Comparison of ENCODE assay signal across 1 fruit fly cellular context in genomic region chr3L:5277942-5278341, dm6.
TF ChIP-seq lines count a peak whose summit lies in the region.

shep (minus strand) TSS chr3L:5277944.

TF ChIP-seq in whole organism, embryonic, 481 proteins besides CTCF, POLR2A, EP300 and RAD21 (continued from another document and continues in another):
- peak; percentile 62 for TF ChIP-seq CG5180 (GFP tag; optimal IDR thresholded peaks at IDR 0.05; lab: Kevin White, UChicago)
- no peak for TF ChIP-seq CG16813 (GFP tag; IDR thresholded peaks at IDR 0.05; lab: Robert Waterston, UW; ENCODE audit: partially characterized antibody)
- peak; percentile 57 for TF ChIP-seq CG31365 (tag; optimal IDR thresholded peaks at IDR 0.05; lab: Kevin White, UChicago)
- no peak for TF ChIP-seq Dip2 (GFP tag; IDR thresholded peaks at IDR 0.05; lab: Robert Waterston, UW)
- peak; percentile 89 for TF ChIP-seq az2 (GFP tag; optimal IDR thresholded peaks at IDR 0.05; lab: Kevin White, UChicago)
- TF ChIP-seq eyg (GFP tag; optimal IDR thresholded peaks at IDR 0.05; lab: Kevin White, UChicago): peak; percentile 10
- TF ChIP-seq Dll (GFP tag; IDR thresholded peaks at IDR 0.05; lab: Robert Waterston, UW; ENCODE audit: partially characterized antibody): 0 out of 4 replicates have a peak, but pooled peaks have one; percentile 39
- peak; percentile 66 for TF ChIP-seq Bteb2 (GFP tag; optimal IDR thresholded peaks at IDR 0.05; lab: Kevin White, UChicago)
- peak; percentile 84 for TF ChIP-seq CG10366 (GFP tag; IDR thresholded peaks at IDR 0.05; lab: Robert Waterston, UW)
- peak; percentile 47 for TF ChIP-seq CG3995 (GFP tag; optimal IDR thresholded peaks at IDR 0.05; lab: Kevin White, UChicago)
- TF ChIP-seq NK7.1 (GFP tag; optimal IDR thresholded peaks at IDR 0.05; lab: Kevin White, UChicago): peak; percentile 40
- peak; percentile 92 for TF ChIP-seq so (GFP tag; IDR thresholded peaks at IDR 0.05; lab: Robert Waterston, UW)
- peak in 1 of 2 experiments; percentile 0 for TF ChIP-seq insv (GFP tag; optimal IDR thresholded peaks at IDR 0.05; lab: Kevin White, UChicago)
- peak; percentile 90 for TF ChIP-seq Meics (GFP tag; optimal IDR thresholded peaks at IDR 0.05; lab: Kevin White, UChicago)
- peak; percentile 91 for TF ChIP-seq slbo (GFP tag; IDR thresholded peaks at IDR 0.05; lab: Robert Waterston, UW)
- TF ChIP-seq Sin3A (optimal IDR thresholded peaks at IDR 0.05; lab: Kevin White, UChicago): no peak
- peak; percentile 85 for TF ChIP-seq CG11247 (GFP tag; IDR thresholded peaks at IDR 0.05; lab: Robert Waterston, UW)
- TF ChIP-seq Asciz (GFP tag; optimal IDR thresholded peaks at IDR 0.05; lab: Kevin White, UChicago): peak; percentile 86
- TF ChIP-seq Hr39 (optimal IDR thresholded peaks at IDR 0.05; lab: Kevin White, UChicago): no peak
- no peak for TF ChIP-seq hkb (optimal IDR thresholded peaks at IDR 0.05; lab: Kevin White, UChicago)
- peak; percentile 93 for TF ChIP-seq hkb (GFP tag; IDR thresholded peaks at IDR 0.05; lab: Robert Waterston, UW)
- TF ChIP-seq CG2120 (GFP tag; optimal IDR thresholded peaks at IDR 0.05; lab: Kevin White, UChicago): peak; percentile 88
- peak; percentile 20 for TF ChIP-seq MESR4 (GFP tag; optimal IDR thresholded peaks at IDR 0.05; lab: Kevin White, UChicago)
- TF ChIP-seq CG11504 (tag; optimal IDR thresholded peaks at IDR 0.05; lab: Kevin White, UChicago): peak; percentile 92
- TF ChIP-seq cg (GFP tag; optimal IDR thresholded peaks at IDR 0.05; lab: Kevin White, UChicago): no peak
- peak; percentile 44 for TF ChIP-seq Bdp1 (GFP tag; optimal IDR thresholded peaks at IDR 0.05; lab: Kevin White, UChicago)
- peak; percentile 87 for TF ChIP-seq Gug (GFP tag; IDR thresholded peaks at IDR 0.05; lab: Robert Waterston, UW)
- no peak for TF ChIP-seq BEAF-32 (GFP tag; optimal IDR thresholded peaks at IDR 0.05; lab: Kevin White, UChicago)
- TF ChIP-seq Oli (tag; optimal IDR thresholded peaks at IDR 0.05; lab: Kevin White, UChicago): peak; percentile 93
- peak; percentile 62 for TF ChIP-seq CG16863 (GFP tag; optimal IDR thresholded peaks at IDR 0.05; lab: Kevin White, UChicago)
- peak; percentile 80 for TF ChIP-seq CG3726 (GFP tag; IDR thresholded peaks at IDR 0.05; lab: Robert Waterston, UW)
- TF ChIP-seq NfI (GFP tag; optimal IDR thresholded peaks at IDR 0.05; lab: Kevin White, UChicago): peak; percentile 88
- TF ChIP-seq zf30C (GFP tag; optimal IDR thresholded peaks at IDR 0.05; lab: Kevin White, UChicago): peak; percentile 16
- no peak for TF ChIP-seq Lpt (GFP tag; optimal IDR thresholded peaks at IDR 0.05; lab: Kevin White, UChicago)
- TF ChIP-seq CG33557 (GFP tag; optimal IDR thresholded peaks at IDR 0.05; lab: Kevin White, UChicago): peak; percentile 80
- peak; percentile 94 for TF ChIP-seq vvl (GFP tag; IDR thresholded peaks at IDR 0.05; lab: Robert Waterston, UW)
- TF ChIP-seq abd-A (tag; optimal IDR thresholded peaks at IDR 0.05; lab: Kevin White, UChicago): peak; percentile 71
- TF ChIP-seq CG14050 (GFP tag; IDR thresholded peaks at IDR 0.05; lab: Robert Waterston, UW): peak; percentile 87
- peak; percentile 83 for TF ChIP-seq CG12659 (GFP tag; optimal IDR thresholded peaks at IDR 0.05; lab: Kevin White, UChicago)
- peak; percentile 72 for TF ChIP-seq ems (GFP tag; optimal IDR thresholded peaks at IDR 0.05; lab: Kevin White, UChicago)
- TF ChIP-seq CG7963 (GFP tag; IDR thresholded peaks at IDR 0.05; lab: Robert Waterston, UW; ENCODE audit: partially characterized antibody): no peak
- no peak for TF ChIP-seq pfk (GFP tag; optimal IDR thresholded peaks at IDR 0.05; lab: Kevin White, UChicago)
- no peak for TF ChIP-seq luna (GFP tag; optimal IDR thresholded peaks at IDR 0.05; lab: Kevin White, UChicago)
- TF ChIP-seq CG7372 (GFP tag; IDR thresholded peaks at IDR 0.05; lab: Robert Waterston, UW): peak; percentile 88
- TF ChIP-seq CG18011 (GFP tag; optimal IDR thresholded peaks at IDR 0.05; lab: Kevin White, UChicago): peak; percentile 76
- TF ChIP-seq CG12071 (GFP tag; optimal IDR thresholded peaks at IDR 0.05; lab: Kevin White, UChicago): peak; percentile 83
- TF ChIP-seq CG2678 (tag; optimal IDR thresholded peaks at IDR 0.05; lab: Kevin White, UChicago): peak; percentile 94
- TF ChIP-seq usp (GFP tag; optimal IDR thresholded peaks at IDR 0.05; lab: Kevin White, UChicago): no peak
- TF ChIP-seq scrt (GFP tag; optimal IDR thresholded peaks at IDR 0.05; lab: Kevin White, UChicago): peak; percentile 82
- peak; percentile 54; the same call in 1 of the 2 replicates for TF ChIP-seq Adf1 (GFP tag; IDR thresholded peaks at IDR 0.05; lab: Robert Waterston, UW)
- peak; percentile 46; the same call in 1 of the 2 replicates for TF ChIP-seq Doc2 (GFP tag; IDR thresholded peaks at IDR 0.05; lab: Robert Waterston, UW)
- TF ChIP-seq ATbp (GFP tag; optimal IDR thresholded peaks at IDR 0.05; lab: Kevin White, UChicago): peak; percentile 86
- TF ChIP-seq D (optimal IDR thresholded peaks at IDR 0.05; lab: Kevin White, UChicago): no peak
- peak; percentile 86 for TF ChIP-seq D (GFP tag; optimal IDR thresholded peaks at IDR 0.05; lab: Kevin White, UChicago)
- peak; percentile 91 for TF ChIP-seq CG6689 (GFP tag; IDR thresholded peaks at IDR 0.05; lab: Robert Waterston, UW)
- TF ChIP-seq CG33213 (GFP tag; optimal IDR thresholded peaks at IDR 0.05; lab: Kevin White, UChicago): peak; percentile 57
- TF ChIP-seq prd (optimal IDR thresholded peaks at IDR 0.05; lab: Kevin White, UChicago): no peak
- TF ChIP-seq prd (GFP tag; IDR thresholded peaks at IDR 0.05; lab: Robert Waterston, UW): peak; percentile 94
- TF ChIP-seq CG30403 (GFP tag; optimal IDR thresholded peaks at IDR 0.05; lab: Kevin White, UChicago): peak; percentile 91
- TF ChIP-seq Doc3 (GFP tag; IDR thresholded peaks at IDR 0.05; lab: Robert Waterston, UW; ENCODE audit: partially characterized antibody): peak; percentile 20; the same call in 1 of the 3 replicates
- TF ChIP-seq CG14441 (GFP tag; IDR thresholded peaks at IDR 0.05; lab: Robert Waterston, UW): peak; percentile 89
- TF ChIP-seq croc (GFP tag; conservative IDR thresholded peaks at IDR 0.05; lab: Robert Waterston, UW): peak; percentile 84
- peak; percentile 83 for TF ChIP-seq run (tag; optimal IDR thresholded peaks at IDR 0.05; lab: Kevin White, UChicago)
- TF ChIP-seq zfh1 (GFP tag; IDR thresholded peaks at IDR 0.05; lab: Robert Waterston, UW): peak; percentile 93
- peak; percentile 76 for TF ChIP-seq CG6683 (GFP tag; optimal IDR thresholded peaks at IDR 0.05; lab: Kevin White, UChicago)
- peak; percentile 85 for TF ChIP-seq CG14667 (GFP tag; IDR thresholded peaks at IDR 0.05; lab: Robert Waterston, UW)
- peak; percentile 88 for TF ChIP-seq Max (GFP tag; optimal IDR thresholded peaks at IDR 0.05; lab: Kevin White, UChicago)
- TF ChIP-seq lola (GFP tag; optimal IDR thresholded peaks at IDR 0.05; lab: Kevin White, UChicago): peak in 1 of 3 experiments; percentile 86
- peak; percentile 73 for TF ChIP-seq klu (GFP tag; IDR thresholded peaks at IDR 0.05; lab: Robert Waterston, UW)
- no peak for TF ChIP-seq dimm (GFP tag; IDR thresholded peaks at IDR 0.05; lab: Robert Waterston, UW)
- peak; percentile 78 for TF ChIP-seq NFAT (GFP tag; IDR thresholded peaks at IDR 0.05; lab: Robert Waterston, UW)
- peak; percentile 68; the same call in 1 of the 2 replicates for TF ChIP-seq CG32767 (GFP tag; IDR thresholded peaks at IDR 0.05; lab: Robert Waterston, UW)
- TF ChIP-seq nau (GFP tag; optimal IDR thresholded peaks at IDR 0.05; lab: Kevin White, UChicago): peak; percentile 85
- no peak for TF ChIP-seq lov (optimal IDR thresholded peaks at IDR 0.05; lab: Kevin White, UChicago)
- TF ChIP-seq lov (GFP tag; IDR thresholded peaks at IDR 0.05; lab: Robert Waterston, UW): peak; percentile 74; the same call in 2 of the 3 replicates
- TF ChIP-seq Dfd (GFP tag; optimal IDR thresholded peaks at IDR 0.05; lab: Kevin White, UChicago): no peak
- peak; percentile 92 for TF ChIP-seq dmrt99B (tag; optimal IDR thresholded peaks at IDR 0.05; lab: Kevin White, UChicago)
- TF ChIP-seq chm (GFP tag; IDR thresholded peaks at IDR 0.05; lab: Robert Waterston, UW): no peak; the same call in 1 of the 2 replicates
- peak; percentile 48 for TF ChIP-seq Jarid2 (GFP tag; optimal IDR thresholded peaks at IDR 0.05; lab: Kevin White, UChicago)
- TF ChIP-seq Six4 (GFP tag; optimal IDR thresholded peaks at IDR 0.05; lab: Kevin White, UChicago): peak; percentile 83
- TF ChIP-seq CG9215 (GFP tag; IDR thresholded peaks at IDR 0.05; lab: Robert Waterston, UW): peak; percentile 74
- no peak for TF ChIP-seq CG16779 (GFP tag; IDR thresholded peaks at IDR 0.05; lab: Robert Waterston, UW)
- peak; percentile 85 for TF ChIP-seq Oaz (GFP tag; IDR thresholded peaks at IDR 0.05; lab: Robert Waterston, UW)
- TF ChIP-seq odd (GFP tag; optimal IDR thresholded peaks at IDR 0.05; lab: Kevin White, UChicago): peak; percentile 86
- TF ChIP-seq pum (GFP tag; optimal IDR thresholded peaks at IDR 0.05; lab: Kevin White, UChicago): peak; percentile 56
- TF ChIP-seq vfl (GFP tag; optimal IDR thresholded peaks at IDR 0.05; lab: Kevin White, UChicago): peak; percentile 58
- TF ChIP-seq CG11723 (GFP tag; optimal IDR thresholded peaks at IDR 0.05; lab: Kevin White, UChicago): peak; percentile 73
- TF ChIP-seq CG2202 (tag; optimal IDR thresholded peaks at IDR 0.05; lab: Kevin White, UChicago): peak; percentile 82
- TF ChIP-seq CG17361 (GFP tag; IDR thresholded peaks at IDR 0.05; lab: Robert Waterston, UW): peak; percentile 91
- peak; percentile 66 for TF ChIP-seq Atf3 (GFP tag; optimal IDR thresholded peaks at IDR 0.05; lab: Kevin White, UChicago)
- TF ChIP-seq Bgb (GFP tag; IDR thresholded peaks at IDR 0.05; lab: Robert Waterston, UW; ENCODE audit: partially characterized antibody): no peak
- peak; percentile 82 for TF ChIP-seq CG31224 (GFP tag; IDR thresholded peaks at IDR 0.05; lab: Robert Waterston, UW)
- peak; percentile 69 for TF ChIP-seq ac (GFP tag; optimal IDR thresholded peaks at IDR 0.05; lab: Kevin White, UChicago)
- peak; percentile 64; the same call in 1 of the 2 replicates for TF ChIP-seq GATAe (GFP tag; conservative IDR thresholded peaks at IDR 0.05; lab: Robert Waterston, UW)
- peak; percentile 87 for TF ChIP-seq CG10267 (tag; optimal IDR thresholded peaks at IDR 0.05; lab: Kevin White, UChicago)
- peak; percentile 88 for TF ChIP-seq CG34422 (GFP tag; IDR thresholded peaks at IDR 0.05; lab: Robert Waterston, UW)
- peak; percentile 36 for TF ChIP-seq CG11398 (GFP tag; optimal IDR thresholded peaks at IDR 0.05; lab: Kevin White, UChicago)
- TF ChIP-seq CG4328 (GFP tag; optimal IDR thresholded peaks at IDR 0.05; lab: Kevin White, UChicago): peak; percentile 73
- TF ChIP-seq schlank (tag; optimal IDR thresholded peaks at IDR 0.05; lab: Kevin White, UChicago): peak; percentile 62
- TF ChIP-seq eve (GFP tag; optimal IDR thresholded peaks at IDR 0.05; lab: Kevin White, UChicago): peak in 1 of 2 experiments; percentile 89
- peak; percentile 86 for TF ChIP-seq CG6813 (GFP tag; optimal IDR thresholded peaks at IDR 0.05; lab: Kevin White, UChicago)
- TF ChIP-seq dmrt11E (tag; optimal IDR thresholded peaks at IDR 0.05; lab: Kevin White, UChicago): peak; percentile 90
- peak; percentile 74; the same call in 2 of the 3 replicates for TF ChIP-seq CG6175 (GFP tag; IDR thresholded peaks at IDR 0.05; lab: Robert Waterston, UW)
- TF ChIP-seq CG3847 (GFP tag; IDR thresholded peaks at IDR 0.05; lab: Robert Waterston, UW): peak; percentile 82
- peak; percentile 40 for TF ChIP-seq Hey (tag; optimal IDR thresholded peaks at IDR 0.05; lab: Kevin White, UChicago)
- no peak for TF ChIP-seq gfzf (GFP tag; optimal IDR thresholded peaks at IDR 0.05; lab: Kevin White, UChicago)
- TF ChIP-seq bcd (GFP tag; optimal IDR thresholded peaks at IDR 0.05; lab: Kevin White, UChicago): peak; percentile 89
- TF ChIP-seq ro (GFP tag; IDR thresholded peaks at IDR 0.05; lab: Robert Waterston, UW): peak; percentile 41; the same call in 1 of the 2 replicates
- peak; percentile 86 for TF ChIP-seq CG10209 (GFP tag; optimal IDR thresholded peaks at IDR 0.05; lab: Kevin White, UChicago)
- peak; percentile 45 for TF ChIP-seq slp2 (GFP tag; optimal IDR thresholded peaks at IDR 0.05; lab: Kevin White, UChicago)
- TF ChIP-seq CG7839 (tag; optimal IDR thresholded peaks at IDR 0.05; lab: Kevin White, UChicago): peak; percentile 93
- TF ChIP-seq CG10431 (GFP tag; optimal IDR thresholded peaks at IDR 0.05; lab: Kevin White, UChicago): peak; percentile 75
- TF ChIP-seq CG9932 (GFP tag; IDR thresholded peaks at IDR 0.05; lab: Robert Waterston, UW): peak; percentile 86
- TF ChIP-seq sr (GFP tag; IDR thresholded peaks at IDR 0.05; lab: Robert Waterston, UW): no peak
- TF ChIP-seq CG12391 (tag; optimal IDR thresholded peaks at IDR 0.05; lab: Kevin White, UChicago): peak; percentile 90
- TF ChIP-seq CG30431 (GFP tag; optimal IDR thresholded peaks at IDR 0.05; lab: Kevin White, UChicago): peak; percentile 76
- TF ChIP-seq CG7928 (GFP tag; optimal IDR thresholded peaks at IDR 0.05; lab: Kevin White, UChicago): peak; percentile 61
- TF ChIP-seq CG8388 (GFP tag; optimal IDR thresholded peaks at IDR 0.05; lab: Kevin White, UChicago): peak; percentile 99
- peak; percentile 92 for TF ChIP-seq fd96Cb (tag; optimal IDR thresholded peaks at IDR 0.05; lab: Kevin White, UChicago)
- peak; percentile 59 for TF ChIP-seq CG13123 (GFP tag; optimal IDR thresholded peaks at IDR 0.05; lab: Kevin White, UChicago)
- peak; percentile 85 for TF ChIP-seq Sox100B (GFP tag; optimal IDR thresholded peaks at IDR 0.05; lab: Kevin White, UChicago)
- peak; percentile 84 for TF ChIP-seq CG4730 (GFP tag; IDR thresholded peaks at IDR 0.05; lab: Robert Waterston, UW)
- TF ChIP-seq NC2α (GFP tag; optimal IDR thresholded peaks at IDR 0.05; lab: Kevin White, UChicago): peak; percentile 35
- peak; percentile 86 for TF ChIP-seq ttk (GFP tag; IDR thresholded peaks at IDR 0.05; lab: Robert Waterston, UW)
- TF ChIP-seq CG15514 (GFP tag; optimal IDR thresholded peaks at IDR 0.05; lab: Kevin White, UChicago): peak; percentile 65
- peak; percentile 76 for TF ChIP-seq twi (tag; optimal IDR thresholded peaks at IDR 0.05; lab: Kevin White, UChicago)
- TF ChIP-seq CG15011 (GFP tag; optimal IDR thresholded peaks at IDR 0.05; lab: Kevin White, UChicago): peak; percentile 72
- peak; percentile 88 for TF ChIP-seq CG17568 (GFP tag; optimal IDR thresholded peaks at IDR 0.05; lab: Kevin White, UChicago)
- TF ChIP-seq D19A (tag; optimal IDR thresholded peaks at IDR 0.05; lab: Kevin White, UChicago): peak; percentile 88
- TF ChIP-seq CG31388 (GFP tag; optimal IDR thresholded peaks at IDR 0.05; lab: Kevin White, UChicago): no peak
- no peak for TF ChIP-seq knrl (GFP tag; IDR thresholded peaks at IDR 0.05; lab: Robert Waterston, UW; ENCODE audit: partially characterized antibody)
